Worm (Caenorhabditis elegans) whole organism, L4/young adult: ENCODE results near the gene col-160.

Experiments used
- W03F9.2 ChIP-seq: fragments of 150-350 bp; optimal IDR thresholded peaks from 2 replicates; lab custom pipeline; 2014; ENCODE audit warnings: missing biosample characterization, missing genetic modification characterization
- dao-5 ChIP-seq: sonication (generic microtip); optimal IDR thresholded peaks from 2 replicates; lab custom pipeline; 2016; ENCODE audit warnings: missing genotype, missing genetic modification characterization, moderate library complexity, missing compliant biosample characterization
- him-1 ChIP-seq: sonication (generic microtip); optimal IDR thresholded peaks from 2 replicates; lab custom pipeline; 2016; ENCODE audit warnings: missing genotype, missing genetic modification reagents, missing genetic modification characterization, missing compliant biosample characterization

ce11 chrV:13176814-13177213, 25.2 kb downstream of the col-160 start:
- TF ChIP-seq him-1 (tag; lab: Kevin White, UChicago) (no peak), W03F9.2 (tag; lab: Kevin White, UChicago) (no peak), dao-5 (tag; lab: Kevin White, UChicago) (no peak)
